Fruit fly (Drosophila melanogaster) whole organism, embryonic: Measurements from ENCODE around the gene CG31650.

ENCODE experiments used
- Abd-B ChIP-seq: fragments of 200-800 bp; sonication (Bioruptor generic); optimal IDR thresholded peaks from 2 replicates; lab custom pipeline; 2018; ENCODE audit warnings: missing biosample characterization, mild to moderate bottlenecking, missing genetic modification characterization, moderate library complexity
- Atf-2 ChIP-seq: fragments of 200-800 bp; sonication (Bioruptor generic); optimal IDR thresholded peaks from 2 replicates; lab custom pipeline; 2016; ENCODE audit warnings: missing biosample characterization, missing genetic modification characterization
- CG1024 ChIP-seq: fragments of 200-800 bp; sonication (Bioruptor generic); IDR thresholded peaks from 2 replicates; pipeline ENCODE4 v1.3.6; 2022; ENCODE audit warnings: missing biosample characterization, missing genetic modification characterization
- CG10274 ChIP-seq: fragments of 200-800 bp; sonication (Bioruptor generic); optimal IDR thresholded peaks from 3 replicates; lab custom pipeline; 2017; ENCODE audit warnings: missing biosample characterization, mild to moderate bottlenecking, missing genetic modification characterization
- CG10431 ChIP-seq: fragments of 200-800 bp; sonication (Bioruptor generic); optimal IDR thresholded peaks from 3 replicates; lab custom pipeline; 2018; ENCODE audit warnings: missing biosample characterization, mild to moderate bottlenecking, missing genetic modification characterization
- CG11456 ChIP-seq: fragments of 200-800 bp; sonication (Bioruptor generic); IDR thresholded peaks from 3 replicates; pipeline ENCODE4 v1.3.6; 2022; ENCODE audit warnings: missing biosample characterization, missing genetic modification characterization
- CG13624 ChIP-seq: fragments of 200-800 bp; sonication (Bioruptor generic); optimal IDR thresholded peaks from 2 replicates; lab custom pipeline; 2016; ENCODE audit warnings: missing biosample characterization, missing genetic modification characterization
- CG14965 ChIP-seq: fragments of 200-800 bp; sonication (Bioruptor generic); optimal IDR thresholded peaks from 2 replicates; lab custom pipeline; 2016; ENCODE audit warnings: missing biosample characterization, missing genetic modification characterization, borderline replicate concordance
- CG2199 ChIP-seq: fragments of 200-800 bp; sonication (Bioruptor generic); IDR thresholded peaks from 3 replicates; pipeline ENCODE4 v1.3.6; 2022; ENCODE audit warnings: missing biosample characterization, missing genetic modification characterization
- CG30431 ChIP-seq: fragments of 200-800 bp; sonication (Bioruptor generic); optimal IDR thresholded peaks from 2 replicates; lab custom pipeline; 2017; ENCODE audit warnings: missing biosample characterization, missing genetic modification characterization
- CG33557 ChIP-seq: fragments of 200-800 bp; sonication (Bioruptor generic); optimal IDR thresholded peaks from 2 replicates; lab custom pipeline; 2019; ENCODE audit warnings: missing biosample characterization, mild to moderate bottlenecking, missing genetic modification characterization, moderate library complexity
- CG3407 ChIP-seq: fragments of 200-800 bp; sonication (Bioruptor generic); optimal IDR thresholded peaks from 2 replicates; lab custom pipeline; 2018; ENCODE audit warnings: missing biosample characterization, mild to moderate bottlenecking, missing genetic modification characterization
- CG4360 ChIP-seq: fragments of 200-800 bp; sonication (Bioruptor generic); IDR thresholded peaks from 2 replicates; pipeline ENCODE4 v1.3.6; 2022; ENCODE audit warnings: missing biosample characterization, missing genetic modification characterization
- CG4404 ChIP-seq: fragments of 200-800 bp; sonication (Bioruptor generic); IDR thresholded peaks from 2 replicates; pipeline ENCODE4 v1.3.6; 2022; ENCODE audit warnings: missing biosample characterization, missing genetic modification characterization
- CG4854 ChIP-seq: fragments of 200-800 bp; sonication (Bioruptor generic); optimal IDR thresholded peaks from 2 replicates; lab custom pipeline; 2016; ENCODE audit warnings: missing biosample characterization, missing genetic modification characterization, inconsistent platforms
- CG5180 ChIP-seq: fragments of 200-800 bp; sonication (Bioruptor generic); optimal IDR thresholded peaks from 3 replicates; lab custom pipeline; 2017; ENCODE audit warnings: missing biosample characterization, missing genetic modification characterization, mild to moderate bottlenecking, moderate library complexity, missing genetic modification reagents
- CG5245 ChIP-seq: fragments of 200-800 bp; sonication (Bioruptor generic); optimal IDR thresholded peaks from 3 replicates; lab custom pipeline; 2016; ENCODE audit warnings: missing biosample characterization, missing genetic modification characterization
- CG6765 ChIP-seq: fragments of 200-800 bp; sonication (Bioruptor generic); optimal IDR thresholded peaks from 3 replicates; lab custom pipeline; 2017; ENCODE audit warnings: missing biosample characterization, mild to moderate bottlenecking, missing genetic modification characterization
- CG7556 ChIP-seq: fragments of 200-800 bp; sonication (Bioruptor generic); optimal IDR thresholded peaks from 2 replicates; lab custom pipeline; 2017; ENCODE audit warnings: missing biosample characterization, mild to moderate bottlenecking, missing genetic modification characterization
- CG9215 ChIP-seq: fragments of 200-800 bp; sonication (Bioruptor generic); IDR thresholded peaks from 2 replicates; pipeline ENCODE4 v1.3.6; 2022; ENCODE audit warnings: missing biosample characterization, missing genetic modification characterization
- CG9817 ChIP-seq: fragments of 200-800 bp; sonication (Bioruptor generic); optimal IDR thresholded peaks from 2 replicates; lab custom pipeline; 2018; ENCODE audit warnings: missing biosample characterization, mild to moderate bottlenecking, missing genetic modification characterization, moderate library complexity
- Chrac-16 ChIP-seq: fragments of 200-800 bp; sonication (Bioruptor generic); optimal IDR thresholded peaks from 3 replicates; lab custom pipeline; 2016; ENCODE audit warnings: missing biosample characterization, missing genetic modification characterization
- Doc3 ChIP-seq: fragments of 200-800 bp; sonication (Bioruptor generic); IDR thresholded peaks from 3 replicates; pipeline ENCODE4 v1.3.6; 2022; ENCODE audit warnings: missing biosample characterization, missing genetic modification characterization; ENCODE audit not compliant: partially characterized antibody
- Fer2 ChIP-seq: fragments of 200-800 bp; sonication (Bioruptor generic); optimal IDR thresholded peaks from 2 replicates; lab custom pipeline; 2018; ENCODE audit warnings: missing biosample characterization, mild to moderate bottlenecking, missing genetic modification characterization, moderate library complexity
- Fer3 ChIP-seq: fragments of 200-800 bp; sonication (Bioruptor generic); optimal IDR thresholded peaks from 2 replicates; lab custom pipeline; 2018; ENCODE audit warnings: missing biosample characterization, mild to moderate bottlenecking, missing genetic modification characterization, moderate library complexity
- HLHmδ ChIP-seq: fragments of 200-800 bp; sonication (Bioruptor generic); optimal IDR thresholded peaks from 2 replicates; lab custom pipeline; 2018; ENCODE audit warnings: missing biosample characterization, mild to moderate bottlenecking, missing genetic modification characterization, moderate library complexity
- MTF-1 ChIP-seq: fragments of 200-800 bp; sonication (Bioruptor generic); optimal IDR thresholded peaks from 2 replicates; lab custom pipeline; 2018; ENCODE audit warnings: missing biosample characterization, mild to moderate bottlenecking, missing genetic modification characterization, borderline replicate concordance
- Oaz ChIP-seq: fragments of 200-800 bp; sonication (Bioruptor generic); IDR thresholded peaks from 2 replicates; pipeline ENCODE4 v1.3.6; 2022; ENCODE audit warnings: missing biosample characterization, missing genetic modification characterization
- TFAM ChIP-seq: fragments of 200-800 bp; sonication (Bioruptor generic); optimal IDR thresholded peaks from 2 replicates; lab custom pipeline; 2017; ENCODE audit warnings: missing biosample characterization, missing genetic modification characterization, inconsistent platforms
- YL-1 ChIP-seq: fragments of 200-800 bp; sonication (Bioruptor generic); optimal IDR thresholded peaks from 3 replicates; lab custom pipeline; 2017; ENCODE audit warnings: missing biosample characterization, mild to moderate bottlenecking, missing genetic modification characterization
- ap ChIP-seq: fragments of 200-800 bp; sonication (Bioruptor generic); IDR thresholded peaks from 2 replicates; pipeline ENCODE4 v1.3.6; 2022; ENCODE audit warnings: missing biosample characterization, missing genetic modification characterization
- caup ChIP-seq: fragments of 200-800 bp; sonication (Bioruptor generic); optimal IDR thresholded peaks from 3 replicates; lab custom pipeline; 2017; ENCODE audit warnings: missing biosample characterization, mild to moderate bottlenecking, missing genetic modification characterization, moderate library complexity; ENCODE audit not compliant: severe bottlenecking
- cg ChIP-seq: fragments of 200-800 bp; sonication (Bioruptor generic); optimal IDR thresholded peaks from 3 replicates; lab custom pipeline; 2019; ENCODE audit warnings: missing biosample characterization, mild to moderate bottlenecking, missing genetic modification characterization, moderate library complexity
- corto ChIP-seq: fragments of 200-800 bp; sonication (Bioruptor generic); optimal IDR thresholded peaks from 2 replicates; lab custom pipeline; 2016; ENCODE audit warnings: missing biosample characterization, mild to moderate bottlenecking, missing genetic modification characterization, moderate library complexity
- crp ChIP-seq, 2 experiments: fragments of 200-800 bp; sonication (Bioruptor generic); optimal IDR thresholded peaks; 2 replicates in 1 of 2; 3 replicates in 1 of 2; lab custom pipeline; 2017; ENCODE audit warnings: missing biosample characterization in 2 of 2, missing genetic modification characterization in 2 of 2, mild to moderate bottlenecking in 1 of 2, moderate library complexity in 1 of 2
- esg ChIP-seq: fragments of 200-800 bp; sonication (Bioruptor generic); conservative IDR thresholded peaks from 2 replicates; pipeline ENCODE4 v1.3.6; 2022; ENCODE audit warnings: missing biosample characterization, missing genetic modification characterization
- her ChIP-seq: fragments of 200-800 bp; sonication (Bioruptor generic); optimal IDR thresholded peaks from 2 replicates; lab custom pipeline; 2016; ENCODE audit warnings: missing biosample characterization, missing genetic modification characterization
- hth ChIP-seq: fragments of >200 bp; optimal IDR thresholded peaks from 2 replicates; lab custom pipeline; 2017; ENCODE audit warnings: inconsistent platforms
- maf-S ChIP-seq: fragments of 200-800 bp; sonication (Bioruptor generic); optimal IDR thresholded peaks from 2 replicates; lab custom pipeline; 2016; ENCODE audit warnings: missing biosample characterization, missing genetic modification characterization
- nau ChIP-seq: fragments of 200-800 bp; sonication (Bioruptor generic); optimal IDR thresholded peaks from 3 replicates; lab custom pipeline; 2017; ENCODE audit warnings: missing biosample characterization, mild to moderate bottlenecking, missing genetic modification characterization, missing genetic modification reagents
- oc ChIP-seq: fragments of 200-800 bp; sonication (Bioruptor generic); optimal IDR thresholded peaks from 2 replicates; lab custom pipeline; 2018; ENCODE audit warnings: missing biosample characterization, mild to moderate bottlenecking, missing genetic modification characterization, moderate library complexity
- odd ChIP-seq: fragments of 200-800 bp; sonication (Bioruptor generic); optimal IDR thresholded peaks from 2 replicates; lab custom pipeline; 2017; ENCODE audit warnings: missing biosample characterization, mild to moderate bottlenecking, missing genetic modification characterization
- pita ChIP-seq: fragments of 200-800 bp; sonication (Bioruptor generic); optimal IDR thresholded peaks from 2 replicates; lab custom pipeline; 2017; ENCODE audit warnings: missing biosample characterization, mild to moderate bottlenecking, missing genetic modification characterization
- rib ChIP-seq: fragments of 200-800 bp; sonication (Bioruptor generic); IDR thresholded peaks from 2 replicates; pipeline ENCODE4 v1.3.6; 2022; ENCODE audit warnings: missing biosample characterization, missing genetic modification characterization
- ro ChIP-seq: fragments of 200-800 bp; sonication (Bioruptor generic); IDR thresholded peaks from 2 replicates; pipeline ENCODE4 v1.3.6; 2022; ENCODE audit warnings: missing biosample characterization, missing genetic modification characterization
- salm ChIP-seq: fragments of 200-800 bp; sonication (Bioruptor generic); optimal IDR thresholded peaks from 2 replicates; lab custom pipeline; 2018; ENCODE audit warnings: missing biosample characterization, mild to moderate bottlenecking, missing genetic modification characterization
- sqz ChIP-seq: fragments of 200-800 bp; sonication (Bioruptor generic); optimal IDR thresholded peaks from 3 replicates; lab custom pipeline; 2018; ENCODE audit warnings: missing biosample characterization, mild to moderate bottlenecking, missing genetic modification characterization
- sr ChIP-seq: fragments of 200-800 bp; sonication (Bioruptor generic); IDR thresholded peaks from 3 replicates; pipeline ENCODE4 v1.3.6; 2022; ENCODE audit warnings: missing biosample characterization, missing genetic modification characterization
- ttk ChIP-seq: fragments of 200-800 bp; sonication (Bioruptor generic); IDR thresholded peaks from 2 replicates; pipeline ENCODE4 v2.1.2; 2022; ENCODE audit warnings: missing biosample characterization, missing genetic modification characterization

The CG31650 gene

DNA sequence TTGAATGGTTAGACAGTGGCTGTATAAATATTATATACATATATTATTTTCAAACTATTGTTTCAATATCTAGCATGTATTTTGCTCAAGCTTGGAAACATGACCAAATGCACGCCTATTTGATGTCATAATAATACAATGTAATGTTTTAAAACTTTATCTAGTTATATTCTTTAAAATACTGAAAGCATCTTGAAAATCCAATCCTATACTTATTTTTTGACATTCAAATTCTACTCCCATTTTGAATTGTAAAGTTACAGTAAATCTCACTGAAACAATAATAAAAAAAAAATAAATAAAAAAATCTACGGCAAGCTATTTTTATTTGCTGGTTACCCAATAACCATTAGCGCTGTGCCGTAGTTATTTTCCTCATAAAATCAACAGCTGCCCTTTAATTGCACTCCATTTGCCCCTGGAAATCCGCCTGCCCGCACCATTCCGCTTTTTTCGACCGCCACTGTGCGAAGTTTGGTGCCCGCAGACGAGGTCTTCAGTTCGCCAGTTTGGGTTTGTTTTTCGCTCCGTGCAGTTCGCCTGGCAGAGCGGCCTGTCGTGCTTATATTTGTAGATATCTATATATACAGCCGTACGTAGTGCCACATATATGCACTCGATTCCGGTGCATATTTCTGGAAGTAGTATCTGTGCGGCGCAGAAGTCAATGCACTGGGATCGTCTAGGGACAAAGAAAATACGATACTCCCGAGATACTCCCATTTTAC, 544 bp upstream of the CG31650 start (continued):
- TF ChIP-seq caup (peak; percentile 16), CG9215 (GFP tag; lab: Robert Waterston, UW) (no peak), Fer2 (tag; lab: Kevin White, UChicago) (no peak), CG13624 (GFP tag; lab: Kevin White, UChicago) (peak; percentile 45), cg (GFP tag; lab: Kevin White, UChicago) (no peak), CG10274 (GFP tag; lab: Kevin White, UChicago) (no peak), CG11456 (peak; percentile 79; the same call in 2 of the 3 replicates), ro (no peak; the same call in 1 of the 2 replicates), maf-S (peak; percentile 4), CG4854 (GFP tag; lab: Kevin White, UChicago) (no peak), Doc3 (no peak), CG30431 (GFP tag; lab: Kevin White, UChicago) (no peak), oc (tag; lab: Kevin White, UChicago) (no peak), crp (GFP tag; optimal IDR thresholded peaks at IDR 0.05; lab: Kevin White, UChicago) (peak in 1 of 2 experiments; percentile 1), Oaz (GFP tag; lab: Robert Waterston, UW) (no peak), Fer3 (tag; lab: Kevin White, UChicago) (peak; percentile 21), TFAM (no peak), corto (GFP tag; lab: Kevin White, UChicago) (no peak), Atf-2 (GFP tag; lab: Kevin White, UChicago) (peak; percentile 13), YL-1 (GFP tag; lab: Kevin White, UChicago) (no peak), CG14965 (GFP tag; lab: Kevin White, UChicago) (no peak), sqz (peak; percentile 82), CG4360 (GFP tag; lab: Robert Waterston, UW) (no peak), hth (no peak), nau (GFP tag; lab: Kevin White, UChicago) (peak; percentile 16), rib (no peak), CG10431 (GFP tag; lab: Kevin White, UChicago) (peak; percentile 8), CG7556 (GFP tag; lab: Kevin White, UChicago) (peak; percentile 78), CG6765 (peak; percentile 26), CG1024 (GFP tag; lab: Robert Waterston, UW) (peak; percentile 45; the same call in 1 of the 2 replicates), CG5180 (peak; percentile 26), MTF-1 (GFP tag; lab: Kevin White, UChicago) (peak; percentile 5), HLHmδ (GFP tag; lab: Kevin White, UChicago) (no peak), CG9817 (tag; lab: Kevin White, UChicago) (no peak), her (peak; percentile 34), Chrac-16 (GFP tag; lab: Kevin White, UChicago) (no peak), Abd-B (GFP tag; lab: Kevin White, UChicago) (peak; percentile 24), CG2199 (GFP tag; lab: Robert Waterston, UW) (peak; percentile 74), odd (peak; percentile 56), sr (GFP tag; lab: Robert Waterston, UW) (peak; percentile 40; the same call in 1 of the 3 replicates), CG5245 (GFP tag; lab: Kevin White, UChicago) (no peak), ap (GFP tag; lab: Robert Waterston, UW) (no peak), esg (GFP tag; lab: Robert Waterston, UW) (0 out of 2 replicates have a peak, but pooled peaks have one; percentile 13), CG4404 (GFP tag; lab: Robert Waterston, UW) (peak; percentile 27; the same call in 1 of the 2 replicates), ttk (GFP tag; lab: Robert Waterston, UW) (peak; percentile 39; the same call in 1 of the 2 replicates), salm (tag; lab: Kevin White, UChicago) (no peak), pita (no peak), CG3407 (peak; percentile 21), CG33557 (GFP tag; lab: Kevin White, UChicago) (no peak)
